Worm (Caenorhabditis elegans): Measurements from ENCODE around the gene mdt-10.

DNA sequence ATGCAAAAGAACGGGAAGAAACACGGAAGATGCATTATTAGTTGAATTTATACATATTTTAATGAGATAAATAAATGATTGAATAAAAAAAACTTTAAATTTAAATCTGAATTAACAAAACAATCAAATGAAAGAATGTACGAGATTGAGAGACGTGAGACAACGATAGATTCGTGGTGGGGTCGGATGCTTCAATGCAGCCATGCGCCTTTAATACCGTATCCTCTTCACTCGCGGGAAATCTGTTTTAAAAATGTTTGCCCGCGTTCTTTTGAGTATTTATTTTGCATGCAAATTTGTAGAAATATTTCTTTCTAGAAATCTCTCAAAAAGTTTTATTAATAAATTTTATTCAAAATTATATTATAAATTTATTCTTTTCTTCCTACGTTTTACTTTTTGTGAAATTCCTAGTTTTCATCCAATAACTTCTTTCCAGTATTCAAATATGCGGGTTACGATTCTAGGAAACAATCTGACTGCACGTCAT is 25.6 kb upstream of the mdt-10 start, which contains the start of gene perm-1:
- TF ChIP-seq nhr-11 (tag; optimal IDR thresholded peaks at IDR 0.05): no peak
- TF ChIP-seq nhr-23 (tag; optimal IDR thresholded peaks at IDR 0.05): no peak
- no peak for TF ChIP-seq ama-1 (optimal IDR thresholded peaks at IDR 0.05)
- no peak for TF ChIP-seq unc-62 (GFP tag; optimal IDR thresholded peaks at IDR 0.05)
- no peak for TF ChIP-seq lin-15B (tag; optimal IDR thresholded peaks at IDR 0.05)
- no peak for TF ChIP-seq elt-3 (tag; optimal IDR thresholded peaks at IDR 0.05)

Data from whole organism, L3 larva.